Worm (Caenorhabditis elegans) whole organism, L2 larva: Measurements from ENCODE around the gene dod-24.

Experiments
- lin-13 ChIP-seq: fragments of 150-350 bp; optimal IDR thresholded peaks from 2 replicates; lab custom pipeline; 2014; ENCODE audit warnings: missing biosample characterization, missing genetic modification reagents, missing genetic modification characterization
- nhr-11 ChIP-seq: fragments of 150-350 bp; optimal IDR thresholded peaks from 2 replicates; lab custom pipeline; 2014; ENCODE audit warnings: missing biosample characterization, missing genetic modification characterization
- snpc-4 ChIP-seq: fragments of 150-350 bp; optimal IDR thresholded peaks from 2 replicates; lab custom pipeline; 2014; ENCODE audit warnings: missing biosample characterization, missing genetic modification characterization

ce11 chrIV:12957730-12958129 is 16.6 kb upstream of the dod-24 start, which contains the start of gene F55G11.6:
- TF ChIP-seq nhr-11 (tag; lab: Kevin White, UChicago) (no peak), lin-13 (GFP tag; lab: Kevin White, UChicago) (no peak), snpc-4 (tag; lab: Kevin White, UChicago) (no peak)
